Worm (Caenorhabditis elegans) whole organism, L2 larva: ENCODE measurements around the gene ZK836.3.

ENCODE experiments used
- C34F6.9 ChIP-seq: fragments of 150-350 bp; optimal IDR thresholded peaks from 2 replicates; lab custom pipeline; 2014; ENCODE audit warnings: missing biosample characterization, missing genetic modification characterization
- alr-1 ChIP-seq: fragments of 150-350 bp; optimal IDR thresholded peaks from 2 replicates; lab custom pipeline; 2014; ENCODE audit warnings: missing biosample characterization, missing genetic modification characterization
- aly-2 ChIP-seq: fragments of 150-350 bp; optimal IDR thresholded peaks from 2 replicates; lab custom pipeline; 2014; ENCODE audit warnings: missing biosample characterization, missing genetic modification characterization
- ama-1 ChIP-seq: fragments of 150-350 bp; optimal IDR thresholded peaks from 2 replicates; lab custom pipeline; 2018; ENCODE audit warnings: inconsistent platforms
- blmp-1 ChIP-seq: sonication (generic microtip); optimal IDR thresholded peaks from 2 replicates; lab custom pipeline; 2017; ENCODE audit warnings: missing genetic modification characterization, mild to moderate bottlenecking, missing compliant biosample characterization, antibody characterized with exemption, moderate library complexity; ENCODE audit not compliant: insufficient read depth
- ceh-16 ChIP-seq: fragments of 150-350 bp; optimal IDR thresholded peaks from 2 replicates; lab custom pipeline; 2014; ENCODE audit warnings: missing biosample characterization, missing genetic modification characterization
- ceh-82 ChIP-seq: fragments of 150-350 bp; optimal IDR thresholded peaks from 2 replicates; lab custom pipeline; 2014; ENCODE audit warnings: missing biosample characterization, missing genetic modification characterization
- dmd-4 ChIP-seq: sonication (generic microtip); optimal IDR thresholded peaks from 2 replicates; lab custom pipeline; 2017; ENCODE audit warnings: missing biosample characterization, missing genetic modification characterization
- egl-27 ChIP-seq: sonication (generic microtip); optimal IDR thresholded peaks from 3 replicates; lab custom pipeline; 2017; ENCODE audit warnings: missing biosample characterization, missing genetic modification reagents, missing genetic modification characterization
- elt-1 ChIP-seq: fragments of 150-350 bp; optimal IDR thresholded peaks from 2 replicates; lab custom pipeline; 2014; ENCODE audit warnings: missing biosample characterization, missing genetic modification characterization
- elt-3 ChIP-seq: sonication (generic microtip); optimal IDR thresholded peaks from 2 replicates; lab custom pipeline; 2017; ENCODE audit warnings: missing biosample characterization, missing genetic modification characterization
- gmeb-1 ChIP-seq: fragments of 150-350 bp; optimal IDR thresholded peaks from 2 replicates; lab custom pipeline; 2014; ENCODE audit warnings: missing biosample characterization, missing genetic modification characterization
- lin-11 ChIP-seq: fragments of 150-350 bp; sonication (generic microtip); optimal IDR thresholded peaks from 2 replicates; lab custom pipeline; 2014; ENCODE audit warnings: missing biosample characterization, missing genetic modification characterization, inconsistent platforms, mixed read lengths
- lin-13 ChIP-seq: fragments of 150-350 bp; optimal IDR thresholded peaks from 2 replicates; lab custom pipeline; 2014; ENCODE audit warnings: missing biosample characterization, missing genetic modification reagents, missing genetic modification characterization
- lsy-2 ChIP-seq, 2 experiments: fragments of 150-350 bp in 1 of 2; sonication (generic microtip) in 1 of 2; optimal IDR thresholded peaks; 2 replicates each; lab custom pipeline; 2014 to 2017; ENCODE audit warnings: missing biosample characterization in 2 of 2, missing genetic modification characterization in 2 of 2
- mab-5 ChIP-seq: fragments of 150-350 bp; optimal IDR thresholded peaks from 2 replicates; lab custom pipeline; 2014; ENCODE audit warnings: missing biosample characterization, missing genetic modification characterization
- mbf-1 ChIP-seq: sonication (generic microtip); optimal IDR thresholded peaks from 2 replicates; lab custom pipeline; 2017; ENCODE audit warnings: missing biosample characterization, missing genetic modification characterization
- mdl-1 ChIP-seq, 2 experiments: fragments of 150-350 bp in 1 of 2; sonication (generic microtip) in 1 of 2; optimal IDR thresholded peaks; 2 replicates each; lab custom pipeline; 2017; ENCODE audit warnings: missing biosample characterization in 2 of 2, missing genetic modification characterization in 2 of 2
- nhr-12 ChIP-seq: fragments of 150-350 bp; optimal IDR thresholded peaks from 2 replicates; lab custom pipeline; 2014; ENCODE audit warnings: missing biosample characterization, missing genetic modification characterization
- nhr-129 ChIP-seq: fragments of 150-350 bp; optimal IDR thresholded peaks from 2 replicates; lab custom pipeline; 2014; ENCODE audit warnings: missing biosample characterization, missing genetic modification characterization
- nhr-23 ChIP-seq: fragments of 150-350 bp; optimal IDR thresholded peaks from 2 replicates; lab custom pipeline; 2014; ENCODE audit warnings: missing biosample characterization, missing genetic modification reagents, missing genetic modification characterization
- nhr-25 ChIP-seq: fragments of 150-350 bp; sonication (generic microtip); optimal IDR thresholded peaks from 3 replicates; lab custom pipeline; 2014; ENCODE audit warnings: missing biosample characterization, missing genetic modification characterization
- nhr-6 ChIP-seq: fragments of 150-350 bp; optimal IDR thresholded peaks from 2 replicates; lab custom pipeline; 2014; ENCODE audit warnings: missing biosample characterization, missing genetic modification characterization
- nhr-77 ChIP-seq: fragments of 150-350 bp; optimal IDR thresholded peaks from 2 replicates; lab custom pipeline; 2014; ENCODE audit warnings: missing biosample characterization, missing genetic modification characterization
- peb-1 ChIP-seq: fragments of 150-350 bp; optimal IDR thresholded peaks from 2 replicates; lab custom pipeline; 2014; ENCODE audit warnings: missing biosample characterization, missing genetic modification characterization
- sem-4 ChIP-seq: fragments of 150-350 bp; optimal IDR thresholded peaks from 2 replicates; lab custom pipeline; 2014; ENCODE audit warnings: missing biosample characterization, missing genetic modification reagents, missing genetic modification characterization
- unc-39 ChIP-seq: fragments of 150-350 bp; optimal IDR thresholded peaks from 2 replicates; lab custom pipeline; 2014; ENCODE audit warnings: missing biosample characterization, missing genetic modification characterization
- unc-55 ChIP-seq: fragments of 150-350 bp; sonication (generic microtip); optimal IDR thresholded peaks from 3 replicates; lab custom pipeline; 2014; ENCODE audit warnings: missing biosample characterization, missing genetic modification reagents, missing genetic modification characterization
- unc-62 ChIP-seq: fragments of 150-350 bp; optimal IDR thresholded peaks from 2 replicates; lab custom pipeline; 2014; ENCODE audit warnings: missing biosample characterization, missing genetic modification reagents, missing genetic modification characterization
- zag-1 ChIP-seq: fragments of 150-350 bp; optimal IDR thresholded peaks from 2 replicates; lab custom pipeline; 2014; ENCODE audit warnings: missing biosample characterization, missing genetic modification characterization
- ztf-1 ChIP-seq: fragments of 200-800 bp; sonication (Bioruptor generic); conservative IDR thresholded peaks from 2 replicates; pipeline ENCODE4 v1.3.6; 2022; ENCODE audit warnings: missing genetic modification characterization, missing compliant biosample characterization
- ztf-11 ChIP-seq: sonication (generic microtip); optimal IDR thresholded peaks from 2 replicates; lab custom pipeline; 2017; ENCODE audit warnings: missing biosample characterization, missing genetic modification characterization
- ztf-4 ChIP-seq: fragments of 150-350 bp; optimal IDR thresholded peaks from 2 replicates; lab custom pipeline; 2014; ENCODE audit warnings: missing biosample characterization, missing genetic modification characterization

Gene ZK836.3

DNA sequence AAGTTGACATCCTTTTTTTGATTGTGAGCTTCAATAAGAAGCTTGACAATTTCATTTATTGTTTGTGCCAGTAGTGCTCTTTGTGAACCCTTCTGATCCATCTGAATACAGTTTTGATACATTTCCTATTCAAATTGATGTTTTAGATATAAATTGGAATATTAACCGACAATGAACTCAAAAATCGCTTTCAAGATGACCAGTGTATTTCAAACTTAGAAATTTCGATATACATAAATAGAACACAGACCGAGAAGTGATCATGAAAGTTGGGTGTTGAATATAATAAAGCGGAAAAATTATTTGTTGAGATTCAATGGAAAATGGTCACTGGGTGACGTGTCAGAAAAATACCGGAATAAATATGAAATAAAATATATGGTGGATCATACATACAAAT lies 14.4 kb downstream of the ZK836.3 start, which contains the start of gene elpc-3:
Gene elpc-3 (minus strand): TSS at position 101 of the 400 bp plus-strand sequence.
- no peak for TF ChIP-seq zag-1 (tag; lab: Kevin White, UChicago)
- no peak for TF ChIP-seq nhr-25
- TF ChIP-seq, all 48 proteins: peak for 0

- TF ChIP-seq aly-2 (tag; lab: Kevin White, UChicago) = no peak
- no peak for TF ChIP-seq ceh-16 (tag; lab: Kevin White, UChicago)
- TF ChIP-seq C34F6.9 (tag; lab: Kevin White, UChicago) = no peak
- TF ChIP-seq ceh-82 (tag; lab: Kevin White, UChicago) = no peak
- TF ChIP-seq blmp-1 = no peak
- TF ChIP-seq mab-5 (tag; lab: Kevin White, UChicago) = no peak
- TF ChIP-seq ztf-4 = no peak
- no peak for TF ChIP-seq lin-13
- TF ChIP-seq nhr-77 (tag; lab: Kevin White, UChicago) = no peak
- no peak for TF ChIP-seq zag-1 (tag; lab: Kevin White, UChicago)
- no peak for TF ChIP-seq mdl-1 (tag; optimal IDR thresholded peaks at IDR 0.05; lab: Kevin White, UChicago)
- TF ChIP-seq unc-39 (tag; lab: Kevin White, UChicago) = no peak
- no peak for TF ChIP-seq ztf-11 (tag; lab: Kevin White, UChicago)
- no peak for TF ChIP-seq elt-3
- TF ChIP-seq nhr-23 (tag; lab: Kevin White, UChicago) = no peak
- no peak for TF ChIP-seq lin-11 (tag; lab: Kevin White, UChicago)
- TF ChIP-seq elt-1 (tag; lab: Kevin White, UChicago) = no peak
- no peak for TF ChIP-seq nhr-6 (tag; lab: Kevin White, UChicago)
- TF ChIP-seq peb-1 = no peak
- TF ChIP-seq unc-62 = no peak
Measured at ce11 chrV:12179338-12179737, 16.4 kb downstream of the ZK836.3 start, which contains the start of gene clec-224. clec-224 (minus strand) TSS chrV:12179438.

ce11 chrV:12170114-12170513 lies 25.6 kb downstream of the ZK836.3 start, which contains the start of gene ZK863.1:
ZK863.1 (minus strand) TSS chrV:12170214.
- TF ChIP-seq alr-1 (tag; lab: Kevin White, UChicago) = no peak
- TF ChIP-seq egl-27 (tag; lab: Kevin White, UChicago) = no peak
- TF ChIP-seq ztf-1 (GFP tag; lab: Robert Waterston, UW) = no peak
- TF ChIP-seq zag-1 (tag; lab: Kevin White, UChicago) = no peak
- no peak for TF ChIP-seq gmeb-1
- TF ChIP-seq nhr-12 (tag; lab: Kevin White, UChicago) = no peak

- peak; percentile 18 for TF ChIP-seq unc-55 (GFP tag; lab: Kevin White, UChicago)
- TF ChIP-seq mbf-1 (tag; lab: Kevin White, UChicago) = no peak
Measured at ce11 chrV:12167653-12168052, 28.1 kb downstream of the ZK836.3 start, which contains the start of gene col-37. col-37 (minus strand) TSS chrV:12167753.

DNA sequence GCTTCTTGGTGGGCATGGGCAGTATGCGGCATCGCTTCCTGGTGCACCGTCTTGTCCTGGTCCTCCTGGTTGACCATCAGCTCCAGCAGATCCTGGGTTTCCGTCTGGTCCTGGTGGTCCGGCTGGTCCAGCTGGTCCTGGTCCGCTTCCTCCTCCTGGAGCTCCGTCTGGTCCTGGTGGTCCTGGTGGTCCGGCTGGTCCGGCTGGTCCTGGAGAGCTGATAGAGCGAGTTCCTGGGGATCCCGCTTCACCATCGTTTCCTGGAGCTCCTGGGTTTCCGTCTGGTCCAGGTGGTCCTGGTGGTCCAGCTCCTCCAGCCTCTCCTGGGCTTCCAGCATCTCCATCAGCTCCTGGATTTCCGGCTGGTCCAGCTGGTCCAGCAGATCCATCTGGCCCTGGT lies 28.7 kb downstream of the ZK836.3 start:
- no peak for TF ChIP-seq ztf-4
- no peak for TF ChIP-seq mab-5 (tag; lab: Kevin White, UChicago)
- no peak for TF ChIP-seq lsy-2 (tag; optimal IDR thresholded peaks at IDR 0.05; lab: Kevin White, UChicago)
- TF ChIP-seq dmd-4 = no peak
- no peak for TF ChIP-seq sem-4 (tag; lab: Kevin White, UChicago)
- no peak for TF ChIP-seq aly-2 (tag; lab: Kevin White, UChicago)
- no peak for TF ChIP-seq unc-62
- TF ChIP-seq nhr-129 (tag; lab: Kevin White, UChicago) = no peak
- no peak for TF ChIP-seq lin-11 (tag; lab: Kevin White, UChicago)
- TF ChIP-seq ama-1 = no peak
- TF ChIP-seq nhr-25 = no peak
- TF ChIP-seq nhr-77 (tag; lab: Kevin White, UChicago) = no peak
- no peak for TF ChIP-seq peb-1

ce11 chrV:12162906-12163305 lies 32.8 kb downstream of the ZK836.3 start, which contains the start of gene srj-4:
srj-4 (plus strand) TSS chrV:12163206.
- no peak for TF ChIP-seq unc-55 (GFP tag; lab: Kevin White, UChicago)
- TF ChIP-seq, all 48 proteins: peak for 0
